Fruit fly (Drosophila melanogaster) whole organism, embryonic: ENCODE results near the gene Nph.

Experiments
- BEAF-32 ChIP-seq: fragments of 200-800 bp; sonication (Bioruptor generic); optimal IDR thresholded peaks from 3 replicates; lab custom pipeline; 2017; ENCODE audit warnings: missing biosample characterization, missing genetic modification characterization, mild to moderate bottlenecking, moderate library complexity, missing genetic modification reagents
- CG10267 ChIP-seq: fragments of 200-800 bp; sonication (Bioruptor generic); optimal IDR thresholded peaks from 2 replicates; lab custom pipeline; 2018; ENCODE audit warnings: missing biosample characterization, mild to moderate bottlenecking, missing genetic modification characterization, moderate library complexity
- CG11723 ChIP-seq: fragments of 200-800 bp; sonication (Bioruptor generic); optimal IDR thresholded peaks from 2 replicates; lab custom pipeline; 2017; ENCODE audit warnings: missing biosample characterization, mild to moderate bottlenecking, missing genetic modification characterization
- CG12104 ChIP-seq: fragments of 200-800 bp; sonication (Bioruptor generic); optimal IDR thresholded peaks from 3 replicates; lab custom pipeline; 2016; ENCODE audit warnings: missing biosample characterization, missing genetic modification characterization
- CG12155 ChIP-seq: fragments of 200-800 bp; sonication (Bioruptor generic); optimal IDR thresholded peaks from 3 replicates; lab custom pipeline; 2016; ENCODE audit warnings: missing biosample characterization, missing genetic modification characterization
- CG13287 ChIP-seq: fragments of 200-800 bp; sonication (Bioruptor generic); IDR thresholded peaks from 2 replicates; pipeline ENCODE4 v1.3.6; 2022; ENCODE audit warnings: missing biosample characterization, missing genetic modification characterization; ENCODE audit not compliant: partially characterized antibody
- CG14860 ChIP-seq: fragments of 200-800 bp; sonication (Bioruptor generic); IDR thresholded peaks from 3 replicates; pipeline ENCODE4 v1.3.6; 2022; ENCODE audit warnings: missing biosample characterization, missing genetic modification characterization; ENCODE audit not compliant: partially characterized antibody
- CG15514 ChIP-seq: fragments of 200-800 bp; sonication (Bioruptor generic); optimal IDR thresholded peaks from 3 replicates; lab custom pipeline; 2017; ENCODE audit warnings: missing biosample characterization, missing genetic modification characterization, mild to moderate bottlenecking, moderate library complexity, missing genetic modification reagents
- CG1647 ChIP-seq: fragments of 200-800 bp; sonication (Bioruptor generic); optimal IDR thresholded peaks from 3 replicates; lab custom pipeline; 2016; ENCODE audit warnings: missing biosample characterization, missing genetic modification characterization
- CG17612 ChIP-seq: fragments of 200-800 bp; sonication (Bioruptor generic); IDR thresholded peaks from 2 replicates; pipeline ENCODE4 v1.3.6; 2022; ENCODE audit warnings: missing biosample characterization, missing genetic modification characterization
- CG2116 ChIP-seq: fragments of 200-800 bp; sonication (Bioruptor generic); optimal IDR thresholded peaks from 3 replicates; lab custom pipeline; 2018; ENCODE audit warnings: missing biosample characterization, mild to moderate bottlenecking, missing genetic modification characterization
- CG2129 ChIP-seq: fragments of 200-800 bp; sonication (Bioruptor generic); IDR thresholded peaks from 2 replicates; pipeline ENCODE4 v1.3.6; 2022; ENCODE audit warnings: missing biosample characterization, missing genetic modification characterization; ENCODE audit not compliant: partially characterized antibody
- CG2875 ChIP-seq: fragments of 200-800 bp; sonication (Bioruptor generic); optimal IDR thresholded peaks from 2 replicates; lab custom pipeline; 2017; ENCODE audit warnings: missing biosample characterization, mild to moderate bottlenecking, missing genetic modification characterization, missing genetic modification reagents
- CG30403 ChIP-seq: fragments of 200-800 bp; sonication (Bioruptor generic); optimal IDR thresholded peaks from 3 replicates; lab custom pipeline; 2016; ENCODE audit warnings: missing biosample characterization, missing genetic modification characterization
- CG3838 ChIP-seq: fragments of 200-800 bp; sonication (Bioruptor generic); optimal IDR thresholded peaks from 3 replicates; lab custom pipeline; 2016; ENCODE audit warnings: missing biosample characterization, missing genetic modification characterization
- CG6791 ChIP-seq: fragments of 200-800 bp; sonication (Bioruptor generic); IDR thresholded peaks from 3 replicates; pipeline ENCODE4 v1.3.6; 2022; ENCODE audit warnings: missing biosample characterization, missing genetic modification characterization; ENCODE audit not compliant: partially characterized antibody
- CG7987 ChIP-seq: fragments of 200-800 bp; sonication (Bioruptor generic); optimal IDR thresholded peaks from 2 replicates; lab custom pipeline; 2018; ENCODE audit warnings: missing biosample characterization, mild to moderate bottlenecking, missing genetic modification characterization, moderate library complexity
- CG8478 ChIP-seq: fragments of >200 bp; optimal IDR thresholded peaks from 2 replicates; lab custom pipeline; 2018
- CG8924 ChIP-seq: fragments of 200-800 bp; optimal IDR thresholded peaks from 3 replicates; lab custom pipeline; 2019; ENCODE audit warnings: missing biosample characterization, mild to moderate bottlenecking, missing genetic modification characterization, moderate library complexity
- Dll ChIP-seq: fragments of 200-800 bp; sonication (Bioruptor generic); IDR thresholded peaks from 4 replicates; pipeline ENCODE4 v1.3.6; 2022; ENCODE audit warnings: missing biosample characterization, missing genetic modification characterization; ENCODE audit not compliant: partially characterized antibody
- Doc3 ChIP-seq: fragments of 200-800 bp; sonication (Bioruptor generic); IDR thresholded peaks from 3 replicates; pipeline ENCODE4 v1.3.6; 2022; ENCODE audit warnings: missing biosample characterization, missing genetic modification characterization; ENCODE audit not compliant: partially characterized antibody
- Dp ChIP-seq: fragments of 200-800 bp; sonication (Bioruptor generic); optimal IDR thresholded peaks from 2 replicates; lab custom pipeline; 2018; ENCODE audit warnings: missing biosample characterization, mild to moderate bottlenecking, missing genetic modification characterization, moderate library complexity
- Dref ChIP-seq: fragments of 200-800 bp; sonication (Bioruptor generic); IDR thresholded peaks from 2 replicates; pipeline ENCODE4 v1.3.6; 2022; ENCODE audit warnings: missing biosample characterization, missing genetic modification characterization
- E2f1 ChIP-seq: fragments of 200-800 bp; sonication (Bioruptor generic); IDR thresholded peaks from 2 replicates; pipeline ENCODE4 v1.3.6; 2022; ENCODE audit warnings: missing biosample characterization, missing genetic modification characterization
- Elba2 ChIP-seq: fragments of 200-800 bp; sonication (Bioruptor generic); optimal IDR thresholded peaks from 3 replicates; lab custom pipeline; 2016; ENCODE audit warnings: missing biosample characterization, missing genetic modification characterization
- Gsc ChIP-seq: fragments of 200-800 bp; sonication (Bioruptor generic); IDR thresholded peaks from 2 replicates; pipeline ENCODE4 v1.3.6; 2022; ENCODE audit warnings: missing biosample characterization, missing genetic modification characterization
- H15 ChIP-seq: fragments of 200-800 bp; sonication (Bioruptor generic); IDR thresholded peaks from 3 replicates; pipeline ENCODE4 v1.3.6; 2022; ENCODE audit warnings: missing biosample characterization, missing genetic modification characterization
- HmgZ ChIP-seq: fragments of 200-800 bp; sonication (Bioruptor generic); optimal IDR thresholded peaks from 2 replicates; lab custom pipeline; 2018; ENCODE audit warnings: missing biosample characterization, mild to moderate bottlenecking, missing genetic modification characterization
- Hmx ChIP-seq: fragments of 200-800 bp; sonication (Bioruptor generic); optimal IDR thresholded peaks from 2 replicates; lab custom pipeline; 2016; ENCODE audit warnings: missing biosample characterization, missing genetic modification characterization
- MBD-R2 ChIP-seq: fragments of 200-800 bp; sonication (Bioruptor generic); IDR thresholded peaks from 2 replicates; pipeline ENCODE4 v1.3.6; 2022; ENCODE audit warnings: missing biosample characterization, missing genetic modification characterization
- Med ChIP-seq: fragments of 200-800 bp; sonication (Bioruptor generic); peaks from one replicate; lab custom pipeline; 2016; ENCODE audit warnings: missing biosample characterization, missing genetic modification characterization, mild to moderate bottlenecking, inconsistent platforms, moderate library complexity
- Scr ChIP-seq: fragments of 200-800 bp; sonication (Bioruptor generic); IDR thresholded peaks from 2 replicates; pipeline ENCODE4 v1.3.6; 2022; ENCODE audit warnings: missing biosample characterization, missing genetic modification characterization; ENCODE audit not compliant: partially characterized antibody
- Sin3A ChIP-seq: fragments of >200 bp; optimal IDR thresholded peaks from 2 replicates; lab custom pipeline; 2018
- Trl ChIP-seq, 3 experiments: fragments of >200 bp in 2 of 3; fragments of 200-800 bp in 1 of 3; sonication (Bioruptor generic) in 1 of 3; optimal IDR thresholded peaks; 2 replicates in 1 of 3; 3 replicates in 2 of 3; lab custom pipeline; 2016 to 2017; ENCODE audit warnings: missing biosample characterization in 1 of 3, missing genetic modification characterization in 1 of 3
- YL-1 ChIP-seq: fragments of 200-800 bp; sonication (Bioruptor generic); optimal IDR thresholded peaks from 3 replicates; lab custom pipeline; 2017; ENCODE audit warnings: missing biosample characterization, mild to moderate bottlenecking, missing genetic modification characterization
- amos ChIP-seq: fragments of 200-800 bp; sonication (Bioruptor generic); IDR thresholded peaks from 2 replicates; pipeline ENCODE4 v1.3.6; 2022; ENCODE audit warnings: missing biosample characterization, missing genetic modification characterization; ENCODE audit not compliant: partially characterized antibody
- ap ChIP-seq: fragments of 200-800 bp; sonication (Bioruptor generic); IDR thresholded peaks from 2 replicates; pipeline ENCODE4 v1.3.6; 2022; ENCODE audit warnings: missing biosample characterization, missing genetic modification characterization
- bbx ChIP-seq: fragments of 200-800 bp; sonication (Bioruptor generic); IDR thresholded peaks from 2 replicates; pipeline ENCODE4 v1.3.6; 2022; ENCODE audit warnings: missing biosample characterization, missing genetic modification characterization; ENCODE audit not compliant: partially characterized antibody
- cato ChIP-seq: fragments of 200-800 bp; sonication (Bioruptor generic); optimal IDR thresholded peaks from 2 replicates; lab custom pipeline; 2016; ENCODE audit warnings: missing biosample characterization, missing genetic modification characterization, borderline replicate concordance
- danr ChIP-seq: fragments of 200-800 bp; sonication (Bioruptor generic); IDR thresholded peaks from 2 replicates; pipeline ENCODE4 v1.3.6; 2022; ENCODE audit warnings: missing biosample characterization, missing genetic modification characterization
- hbn ChIP-seq: fragments of 200-800 bp; sonication (Bioruptor generic); IDR thresholded peaks from 2 replicates; pipeline ENCODE4 v1.3.6; 2022; ENCODE audit warnings: missing biosample characterization, missing genetic modification characterization; ENCODE audit not compliant: partially characterized antibody
- inv ChIP-seq: fragments of 200-800 bp; sonication (Bioruptor generic); IDR thresholded peaks from 2 replicates; pipeline ENCODE4 v1.3.6; 2022; ENCODE audit warnings: missing biosample characterization, missing genetic modification characterization; ENCODE audit not compliant: partially characterized antibody
- jigr1 ChIP-seq: fragments of 200-800 bp; sonication (Bioruptor generic); IDR thresholded peaks from 3 replicates; pipeline ENCODE4 v1.3.6; 2022; ENCODE audit warnings: missing biosample characterization, missing genetic modification characterization
- nmo ChIP-seq: fragments of 200-800 bp; sonication (Bioruptor generic); optimal IDR thresholded peaks from 2 replicates; lab custom pipeline; 2018; ENCODE audit warnings: missing biosample characterization, mild to moderate bottlenecking, missing genetic modification characterization, moderate library complexity
- pum ChIP-seq: fragments of 200-800 bp; sonication (Bioruptor generic); optimal IDR thresholded peaks from 2 replicates; lab custom pipeline; 2016; ENCODE audit warnings: missing biosample characterization, missing genetic modification characterization
- sens-2 ChIP-seq: fragments of 200-800 bp; sonication (Bioruptor generic); IDR thresholded peaks from 2 replicates; pipeline ENCODE4 v1.3.6; 2022; ENCODE audit warnings: missing biosample characterization, missing genetic modification characterization
- toy ChIP-seq: fragments of 200-800 bp; sonication (Bioruptor generic); IDR thresholded peaks from 2 replicates; pipeline ENCODE4 v1.3.6; 2022; ENCODE audit warnings: missing biosample characterization, missing genetic modification characterization
- twi ChIP-seq: fragments of 200-800 bp; optimal IDR thresholded peaks from 2 replicates; lab custom pipeline; 2019; ENCODE audit warnings: missing biosample characterization, mild to moderate bottlenecking, missing genetic modification characterization, moderate library complexity
- unc-4 ChIP-seq: fragments of 200-800 bp; sonication (Bioruptor generic); IDR thresholded peaks from 2 replicates; pipeline ENCODE4 v1.3.6; 2022; ENCODE audit warnings: missing biosample characterization, missing genetic modification characterization; ENCODE audit not compliant: partially characterized antibody
- vnd ChIP-seq: fragments of 200-800 bp; sonication (Bioruptor generic); IDR thresholded peaks from 3 replicates; pipeline ENCODE4 v1.3.6; 2022; ENCODE audit warnings: missing biosample characterization, missing genetic modification characterization; ENCODE audit not compliant: partially characterized antibody

Nph gene

DNA sequence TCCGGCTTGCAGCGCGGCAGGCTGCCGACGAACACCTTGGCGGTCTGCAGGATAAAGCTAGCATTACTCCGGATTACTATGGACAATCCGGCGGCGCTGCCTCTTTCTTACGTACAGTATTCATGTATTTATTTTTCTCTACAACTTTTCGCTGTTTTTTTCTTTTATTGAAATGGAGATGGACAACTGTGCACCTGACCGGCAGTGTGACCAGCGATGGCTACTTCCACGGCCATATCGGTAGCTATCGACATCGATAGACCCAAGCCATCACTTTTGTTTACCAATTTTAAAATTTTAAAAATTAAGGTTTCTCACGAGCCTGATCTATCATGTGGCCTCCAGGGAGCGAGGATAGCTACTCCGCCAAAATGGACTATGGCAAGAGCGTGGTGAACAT lies 9.6 kb downstream of the Nph start, which contains the start of the genes CG7903 and Sas-6 (continued):
- TF ChIP-seq danr (no peak), Dref (GFP tag; lab: Robert Waterston, UW) (peak; percentile 89), CG7987 (GFP tag; lab: Kevin White, UChicago) (no peak), CG8478 (lab: Kevin White, UChicago) (no peak), Hmx (GFP tag; lab: Kevin White, UChicago) (no peak), Gsc (GFP tag; lab: Robert Waterston, UW) (no peak), cato (GFP tag; lab: Kevin White, UChicago) (no peak), CG10267 (tag; lab: Kevin White, UChicago) (peak; percentile 2), Dp (GFP tag; lab: Kevin White, UChicago) (peak; percentile 67), Med (GFP tag; lab: Kevin White, UChicago) (peak; percentile 79), hbn (GFP tag; lab: Robert Waterston, UW) (peak; percentile 72), CG15514 (GFP tag; lab: Kevin White, UChicago) (peak; percentile 65), twi (tag; lab: Kevin White, UChicago) (no peak), H15 (no peak), amos (peak; percentile 78), inv (GFP tag; lab: Robert Waterston, UW) (peak; percentile 66; the same call in 1 of the 2 replicates), CG14860 (GFP tag; lab: Robert Waterston, UW) (peak; percentile 61), CG11723 (GFP tag; lab: Kevin White, UChicago) (no peak), CG3838 (no peak), BEAF-32 (peak; percentile 73), CG30403 (GFP tag; lab: Kevin White, UChicago) (peak; percentile 2), Dll (GFP tag; lab: Robert Waterston, UW) (peak; percentile 73), CG17612 (GFP tag; lab: Robert Waterston, UW) (no peak), jigr1 (no peak), toy (no peak), CG13287 (GFP tag; lab: Robert Waterston, UW) (peak; percentile 82), CG2129 (GFP tag; lab: Robert Waterston, UW) (peak; percentile 22; the same call in 1 of the 2 replicates), CG2875 (GFP tag; lab: Kevin White, UChicago) (no peak), CG12104 (GFP tag; lab: Kevin White, UChicago) (no peak), CG2116 (peak; percentile 92), sens-2 (GFP tag; lab: Robert Waterston, UW) (no peak), CG6791 (GFP tag; lab: Robert Waterston, UW) (peak; percentile 88), unc-4 (GFP tag; lab: Robert Waterston, UW) (peak; percentile 77), CG8924 (tag; lab: Kevin White, UChicago) (peak; percentile 4), bbx (peak; percentile 77), Doc3 (GFP tag; lab: Robert Waterston, UW) (peak; percentile 60; the same call in 2 of the 3 replicates), CG12155 (GFP tag; lab: Kevin White, UChicago) (no peak), MBD-R2 (GFP tag; lab: Robert Waterston, UW) (peak; percentile 94), Elba2 (GFP tag; lab: Kevin White, UChicago) (no peak), CG1647 (GFP tag; lab: Kevin White, UChicago) (no peak), Trl (optimal IDR thresholded peaks at IDR 0.05; lab: Kevin White, UChicago) (no peak), Trl (GFP tag; optimal IDR thresholded peaks at IDR 0.05; lab: Kevin White, UChicago) (peak; percentile 9), HmgZ (tag; lab: Kevin White, UChicago) (peak; percentile 33), Scr (GFP tag; lab: Robert Waterston, UW) (peak; percentile 75), Sin3A (lab: Kevin White, UChicago) (peak; percentile 63), vnd (peak; percentile 63), nmo (GFP tag; lab: Kevin White, UChicago) (peak; percentile 20), ap (GFP tag; lab: Robert Waterston, UW) (no peak), E2f1 (no peak), YL-1 (GFP tag; lab: Kevin White, UChicago) (peak; percentile 42), pum (GFP tag; lab: Kevin White, UChicago) (no peak)
